Worm (Caenorhabditis elegans) whole organism, L3 larva: ENCODE measurements around the gene R11F4.1.

ENCODE experiments used
- R02D3.7 ChIP-seq: fragments of 150-350 bp; optimal IDR thresholded peaks from 2 replicates; lab custom pipeline; 2014; ENCODE audit warnings: missing biosample characterization, missing genetic modification characterization
- ZK546.5 ChIP-seq: sonication (generic microtip); optimal IDR thresholded peaks from 2 replicates; lab custom pipeline; 2017; ENCODE audit warnings: missing biosample characterization, missing genetic modification characterization
- aly-2 ChIP-seq: fragments of 150-350 bp; optimal IDR thresholded peaks from 2 replicates; lab custom pipeline; 2014; ENCODE audit warnings: missing biosample characterization, missing genetic modification characterization
- ceh-16 ChIP-seq: sonication (generic microtip); optimal IDR thresholded peaks from 2 replicates; lab custom pipeline; 2017; ENCODE audit warnings: missing biosample characterization, missing genetic modification characterization
- ceh-28 ChIP-seq: fragments of 150-350 bp; optimal IDR thresholded peaks from 2 replicates; lab custom pipeline; 2014; ENCODE audit warnings: missing biosample characterization, missing genetic modification reagents, missing genetic modification characterization
- ceh-9 ChIP-seq: sonication (generic microtip); optimal IDR thresholded peaks from 2 replicates; lab custom pipeline; 2018; ENCODE audit warnings: missing biosample characterization, missing genetic modification characterization
- daf-12 ChIP-seq: fragments of 150-350 bp; optimal IDR thresholded peaks from 2 replicates; lab custom pipeline; 2014; ENCODE audit warnings: missing biosample characterization, missing genetic modification reagents, missing genetic modification characterization
- egl-27 ChIP-seq: sonication (generic microtip); optimal IDR thresholded peaks from 4 replicates; lab custom pipeline; 2017; ENCODE audit warnings: missing biosample characterization, missing genetic modification reagents, missing genetic modification characterization
- elt-2 ChIP-seq: sonication (generic microtip); optimal IDR thresholded peaks from 2 replicates; lab custom pipeline; 2016; ENCODE audit warnings: missing genetic modification reagents, mild to moderate bottlenecking, missing genetic modification characterization, missing compliant biosample characterization
- elt-3 ChIP-seq, 3 experiments: fragments of 150-350 bp in 1 of 3; sonication (generic microtip) in 2 of 3; optimal IDR thresholded peaks; 2 replicates in 2 of 3; 4 replicates in 1 of 3; lab custom pipeline; 2014 to 2017; ENCODE audit warnings: missing biosample characterization in 3 of 3, missing genetic modification characterization in 3 of 3
- eor-1 ChIP-seq, 2 experiments: fragments of 150-350 bp; optimal IDR thresholded peaks; 2 replicates each; lab custom pipeline; 2014 to 2018; ENCODE audit warnings: missing biosample characterization in 2 of 2, missing genetic modification characterization in 2 of 2
- fkh-10 ChIP-seq: sonication (generic microtip); optimal IDR thresholded peaks from 2 replicates; lab custom pipeline; 2017; ENCODE audit warnings: missing biosample characterization, missing genetic modification reagents, missing genetic modification characterization
- fos-1 ChIP-seq: fragments of 150-350 bp; optimal IDR thresholded peaks from 2 replicates; lab custom pipeline; 2014; ENCODE audit warnings: missing biosample characterization, missing genetic modification characterization
- jun-1 ChIP-seq: fragments of 150-350 bp; optimal IDR thresholded peaks from 2 replicates; lab custom pipeline; 2014; ENCODE audit warnings: missing biosample characterization, missing genetic modification reagents, missing genetic modification characterization
- lin-15B ChIP-seq: fragments of 150-350 bp; optimal IDR thresholded peaks from 2 replicates; lab custom pipeline; 2014; ENCODE audit warnings: missing biosample characterization, missing genetic modification characterization
- lin-39 ChIP-seq: fragments of 150-350 bp; optimal IDR thresholded peaks from 2 replicates; lab custom pipeline; 2018; ENCODE audit warnings: missing biosample characterization, missing genetic modification reagents, missing genetic modification characterization
- mdl-1 ChIP-seq: fragments of 150-350 bp; optimal IDR thresholded peaks from 2 replicates; lab custom pipeline; 2014; ENCODE audit warnings: missing biosample characterization, missing genetic modification characterization
- mml-1 ChIP-seq: fragments of 150-350 bp; sonication (generic microtip); optimal IDR thresholded peaks from 3 replicates; lab custom pipeline; 2014; ENCODE audit warnings: missing biosample characterization, missing genetic modification characterization
- nfya-1 ChIP-seq: sonication (generic microtip); optimal IDR thresholded peaks from 2 replicates; lab custom pipeline; 2017; ENCODE audit warnings: missing genetic modification characterization, mild to moderate bottlenecking, missing compliant biosample characterization, antibody characterized with exemption, moderate library complexity; ENCODE audit not compliant: insufficient read depth
- nhr-11 ChIP-seq: fragments of 150-350 bp; optimal IDR thresholded peaks from 2 replicates; lab custom pipeline; 2014; ENCODE audit warnings: missing biosample characterization, missing genetic modification characterization
- nhr-12 ChIP-seq: fragments of 150-350 bp; optimal IDR thresholded peaks from 2 replicates; lab custom pipeline; 2014; ENCODE audit warnings: missing biosample characterization, missing genetic modification characterization
- nhr-23 ChIP-seq: fragments of 150-350 bp; optimal IDR thresholded peaks from 2 replicates; lab custom pipeline; 2014; ENCODE audit warnings: missing biosample characterization, missing genetic modification reagents, missing genetic modification characterization
- nhr-237 ChIP-seq: fragments of 150-350 bp; optimal IDR thresholded peaks from 2 replicates; lab custom pipeline; 2014; ENCODE audit warnings: missing biosample characterization, missing genetic modification characterization
- nhr-25 ChIP-seq: sonication (generic microtip); optimal IDR thresholded peaks from 2 replicates; lab custom pipeline; 2017; ENCODE audit warnings: missing biosample characterization, missing genetic modification characterization
- nhr-28 ChIP-seq: fragments of 150-350 bp; optimal IDR thresholded peaks from 2 replicates; lab custom pipeline; 2014; ENCODE audit warnings: missing biosample characterization, missing genetic modification characterization
- nhr-43 ChIP-seq: sonication (generic microtip); optimal IDR thresholded peaks from 2 replicates; lab custom pipeline; 2016; ENCODE audit warnings: mild to moderate bottlenecking, missing genetic modification characterization, missing compliant biosample characterization; ENCODE audit not compliant: poor library complexity, severe bottlenecking
- nhr-67 ChIP-seq: fragments of 150-350 bp; optimal IDR thresholded peaks from 2 replicates; lab custom pipeline; 2014; ENCODE audit warnings: missing biosample characterization, missing genetic modification characterization
- nhr-76 ChIP-seq: fragments of 150-350 bp; sonication (generic microtip); optimal IDR thresholded peaks from 5 replicates; lab custom pipeline; 2014; ENCODE audit warnings: missing biosample characterization, missing genetic modification characterization
- pha-4 ChIP-seq: fragments of 150-350 bp; optimal IDR thresholded peaks from 2 replicates; lab custom pipeline; 2014; ENCODE audit warnings: missing biosample characterization, missing genetic modification reagents, missing genetic modification characterization
- pqm-1 ChIP-seq: fragments of 150-350 bp; optimal IDR thresholded peaks from 2 replicates; lab custom pipeline; 2017; ENCODE audit warnings: missing biosample characterization, missing genetic modification characterization, inconsistent platforms
- sea-2 ChIP-seq: fragments of 150-350 bp; sonication (generic microtip); optimal IDR thresholded peaks from 4 replicates; lab custom pipeline; 2014; ENCODE audit warnings: missing biosample characterization, missing genetic modification reagents, missing genetic modification characterization
- skn-1 ChIP-seq: fragments of 150-350 bp; optimal IDR thresholded peaks from 2 replicates; lab custom pipeline; 2014; ENCODE audit warnings: missing biosample characterization, missing genetic modification characterization
- unc-62 ChIP-seq: fragments of 150-350 bp; sonication (generic microtip); optimal IDR thresholded peaks from 4 replicates; lab custom pipeline; 2014; ENCODE audit warnings: missing biosample characterization, missing genetic modification reagents, missing genetic modification characterization
- zag-1 ChIP-seq: fragments of 150-350 bp; optimal IDR thresholded peaks from 2 replicates; lab custom pipeline; 2014; ENCODE audit warnings: missing biosample characterization, missing genetic modification characterization
- ztf-11 ChIP-seq: fragments of 150-350 bp; optimal IDR thresholded peaks from 2 replicates; lab custom pipeline; 2014; ENCODE audit warnings: missing biosample characterization, missing genetic modification characterization
- ztf-4 ChIP-seq: fragments of 150-350 bp; optimal IDR thresholded peaks from 2 replicates; lab custom pipeline; 2014; ENCODE audit warnings: missing biosample characterization, missing genetic modification characterization

Gene R11F4.1

DNA sequence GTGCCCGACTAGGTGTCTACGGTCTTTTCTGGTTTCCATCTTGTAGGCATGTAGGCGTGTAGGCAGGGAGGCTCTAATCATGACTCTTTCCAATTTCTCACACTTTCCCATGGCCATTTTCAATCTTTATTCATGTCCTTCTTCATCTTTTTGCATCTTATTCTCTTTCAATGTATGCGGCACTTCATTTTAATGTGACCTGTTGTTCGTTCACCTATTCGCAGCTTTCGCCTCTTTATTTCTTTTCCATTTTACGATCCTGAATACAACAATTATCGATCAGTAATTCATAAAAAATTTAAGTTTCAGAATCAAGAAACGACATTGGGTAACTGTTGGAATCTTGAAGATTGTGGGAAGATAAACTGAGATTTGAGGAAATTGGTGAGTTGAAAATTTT, 8.8 kb downstream of the R11F4.1 start, which contains the start of gene rhgf-2:
Gene rhgf-2, plus strand, starts transcription at position 301 of the 400 bp plus-strand sequence.
- TF ChIP-seq fkh-10 (no peak), fos-1 (tag; lab: Kevin White, UChicago) (no peak), daf-12 (no peak), pqm-1 (no peak), aly-2 (no peak), pha-4 (tag; lab: Kevin White, UChicago) (no peak), lin-15B (tag; lab: Kevin White, UChicago) (no peak), ztf-11 (tag; lab: Kevin White, UChicago) (no peak), egl-27 (tag; lab: Kevin White, UChicago) (no peak), unc-62 (no peak), sea-2 (GFP tag; lab: Kevin White, UChicago) (no peak), nfya-1 (tag; lab: Kevin White, UChicago) (no peak), ceh-28 (no peak)

DNA sequence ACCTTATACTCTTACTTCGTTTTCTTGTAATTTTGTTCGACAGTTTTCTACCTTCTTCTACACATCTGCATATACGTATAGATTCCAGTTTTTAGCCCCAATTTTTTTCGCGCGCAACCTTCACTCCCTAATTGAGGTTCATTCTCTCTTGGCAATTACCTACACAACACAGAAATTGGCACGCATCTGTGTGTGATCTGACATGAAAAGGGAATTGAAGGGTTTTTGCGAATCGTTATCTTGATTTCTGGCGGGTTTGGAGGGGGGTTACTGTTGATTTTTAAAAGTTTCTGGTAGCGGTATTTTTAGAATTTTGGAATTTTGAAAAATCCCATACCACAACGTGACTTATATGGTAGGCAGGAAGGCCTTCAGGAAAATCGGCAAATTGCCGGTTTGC, 11.0 kb downstream of the R11F4.1 start:
- TF ChIP-seq ceh-16 (no peak), nhr-25 (tag; lab: Kevin White, UChicago) (peak; percentile 26), nhr-11 (tag; lab: Kevin White, UChicago) (no peak)

DNA sequence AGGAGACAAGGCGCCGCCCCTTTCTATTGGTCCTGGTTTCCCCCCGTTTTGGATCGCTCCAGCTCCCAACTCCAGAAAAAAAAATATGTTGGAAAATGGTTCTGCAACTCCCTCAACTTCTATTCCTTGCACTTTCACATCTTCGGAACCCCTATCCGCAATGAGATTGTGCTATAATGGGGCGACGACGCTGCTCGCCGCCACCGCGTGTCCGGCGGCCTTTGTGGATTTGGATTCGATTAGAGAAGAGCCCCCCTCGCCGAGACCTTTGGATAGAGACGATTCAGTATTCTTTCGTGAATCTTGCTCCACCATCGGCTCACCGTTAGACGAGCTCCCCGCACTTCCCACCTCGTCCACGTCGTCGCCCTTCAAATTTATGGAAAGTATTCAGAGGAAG, 15.5 kb downstream of the R11F4.1 start:
- TF ChIP-seq R02D3.7: no peak
- no peak for TF ChIP-seq jun-1 (tag; lab: Kevin White, UChicago)
- TF ChIP-seq ceh-16: no peak
- TF ChIP-seq, all 47 proteins: peak for 0

DNA sequence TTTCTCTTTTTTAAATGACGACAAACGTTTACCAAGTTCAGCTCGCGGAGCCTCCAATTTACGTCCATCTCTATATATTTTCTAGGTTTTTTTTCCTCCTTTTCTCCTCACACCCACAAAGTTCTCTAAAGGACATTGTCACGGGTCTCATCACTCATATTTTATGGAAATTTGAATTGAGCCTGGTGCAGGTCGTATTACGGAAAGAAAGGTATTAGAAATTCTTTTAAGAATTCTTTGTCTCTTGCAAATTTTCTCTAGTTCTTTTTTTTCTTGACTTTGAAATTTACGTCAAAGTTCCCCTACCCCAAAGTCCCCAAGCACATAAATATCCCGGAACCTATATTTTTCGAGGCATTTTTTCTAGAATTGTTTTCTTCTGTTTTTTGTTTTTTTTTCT, 26.8 kb downstream of the R11F4.1 start:
- TF ChIP-seq nhr-67 (tag; lab: Kevin White, UChicago) (no peak), nhr-43 (no peak), ceh-16 (no peak), nhr-28 (tag; lab: Kevin White, UChicago) (no peak), egl-27 (tag; lab: Kevin White, UChicago) (no peak), nhr-23 (no peak), nhr-237 (no peak), mml-1 (tag; lab: Kevin White, UChicago) (no peak), nhr-25 (tag; lab: Kevin White, UChicago) (no peak), lin-15B (tag; lab: Kevin White, UChicago) (no peak), ztf-11 (tag; lab: Kevin White, UChicago) (no peak), skn-1 (no peak), zag-1 (tag; lab: Kevin White, UChicago) (no peak)

DNA sequence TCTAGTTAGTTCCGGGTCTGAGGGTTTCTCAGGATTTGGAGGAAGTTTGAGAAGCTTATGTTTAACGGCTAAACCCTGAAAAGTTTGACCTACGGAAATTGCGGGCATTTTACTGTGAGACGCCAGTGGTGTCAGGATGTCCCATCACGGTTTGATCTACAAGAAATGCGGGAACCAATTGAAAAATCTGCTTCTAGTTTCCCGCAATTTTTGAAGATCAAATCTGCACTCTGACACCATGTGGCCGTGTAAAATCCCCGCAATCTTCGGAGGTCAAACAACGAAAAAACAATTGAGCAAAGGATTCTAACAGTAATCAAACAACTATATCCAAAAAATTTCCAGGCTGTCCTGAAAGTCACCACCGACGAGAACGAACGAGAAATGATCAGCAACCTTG, 31.2 kb downstream of the R11F4.1 start:
- TF ChIP-seq fos-1 (tag; lab: Kevin White, UChicago) (no peak), nhr-67 (tag; lab: Kevin White, UChicago) (no peak), nhr-76 (no peak), elt-3 (tag; optimal IDR thresholded peaks at IDR 0.05; lab: Kevin White, UChicago) (no peak), pqm-1 (no peak), daf-12 (no peak), ceh-16 (no peak), mml-1 (tag; lab: Kevin White, UChicago) (no peak), ceh-9 (tag; lab: Kevin White, UChicago) (no peak), sea-2 (GFP tag; lab: Kevin White, UChicago) (no peak), lin-39 (tag; lab: Kevin White, UChicago) (no peak), pha-4 (tag; lab: Kevin White, UChicago) (no peak), eor-1 (tag; optimal IDR thresholded peaks at IDR 0.05; lab: Kevin White, UChicago) (no peak), mdl-1 (no peak), elt-2 (no peak), zag-1 (tag; lab: Kevin White, UChicago) (no peak), ztf-4 (tag; lab: Kevin White, UChicago) (no peak), ZK546.5 (tag; lab: Kevin White, UChicago) (no peak), nhr-12 (tag; lab: Kevin White, UChicago) (no peak), skn-1 (no peak)
